Fruit fly (Drosophila melanogaster) whole organism, embryonic: Measurements from ENCODE around the gene CG17233.

Experiments
- Aef1 ChIP-seq: fragments of 200-800 bp; sonication (Bioruptor generic); IDR thresholded peaks from 3 replicates; pipeline ENCODE4 v1.3.6; 2022; ENCODE audit warnings: missing biosample characterization, missing genetic modification characterization
- Antp ChIP-seq: fragments of 200-800 bp; sonication (Bioruptor generic); optimal IDR thresholded peaks from 3 replicates; lab custom pipeline; 2016; ENCODE audit warnings: missing biosample characterization, missing genetic modification characterization
- Awh ChIP-seq: fragments of 200-800 bp; sonication (Bioruptor generic); IDR thresholded peaks from 2 replicates; pipeline ENCODE4, ENCODE4 v1.3.6; 2022; ENCODE audit warnings: missing biosample characterization, missing genetic modification characterization
- B-H2 ChIP-seq: fragments of 200-800 bp; sonication (Bioruptor generic); optimal IDR thresholded peaks from 2 replicates; lab custom pipeline; 2018; ENCODE audit warnings: missing biosample characterization, mild to moderate bottlenecking, missing genetic modification characterization
- CG10274 ChIP-seq: fragments of 200-800 bp; sonication (Bioruptor generic); optimal IDR thresholded peaks from 3 replicates; lab custom pipeline; 2017; ENCODE audit warnings: missing biosample characterization, mild to moderate bottlenecking, missing genetic modification characterization
- CG11723 ChIP-seq: fragments of 200-800 bp; sonication (Bioruptor generic); optimal IDR thresholded peaks from 2 replicates; lab custom pipeline; 2017; ENCODE audit warnings: missing biosample characterization, mild to moderate bottlenecking, missing genetic modification characterization
- CG12942 ChIP-seq: fragments of 200-800 bp; sonication (Bioruptor generic); optimal IDR thresholded peaks from 3 replicates; lab custom pipeline; 2016; ENCODE audit warnings: missing biosample characterization, missing genetic modification characterization
- CG16863 ChIP-seq: fragments of 200-800 bp; sonication (Bioruptor generic); optimal IDR thresholded peaks from 3 replicates; lab custom pipeline; 2016; ENCODE audit warnings: missing biosample characterization, missing genetic modification characterization
- CG2202 ChIP-seq: fragments of 200-800 bp; sonication (Bioruptor generic); optimal IDR thresholded peaks from 2 replicates; lab custom pipeline; 2018; ENCODE audit warnings: missing biosample characterization, mild to moderate bottlenecking, missing genetic modification characterization
- CG42726 ChIP-seq: fragments of 200-800 bp; sonication (Bioruptor generic); IDR thresholded peaks from 2 replicates; pipeline ENCODE4 v1.3.6; 2022; ENCODE audit warnings: missing biosample characterization, missing genetic modification characterization; ENCODE audit not compliant: partially characterized antibody
- CG4617 ChIP-seq: fragments of 200-800 bp; sonication (Bioruptor generic); optimal IDR thresholded peaks from 3 replicates; lab custom pipeline; 2016; ENCODE audit warnings: missing biosample characterization, missing genetic modification characterization, borderline replicate concordance
- CG4820 ChIP-seq: fragments of 200-800 bp; sonication (Bioruptor generic); optimal IDR thresholded peaks from 3 replicates; lab custom pipeline; 2016; ENCODE audit warnings: missing biosample characterization, missing genetic modification characterization
- CG6854 ChIP-seq: fragments of 200-800 bp; sonication (Bioruptor generic); optimal IDR thresholded peaks from 3 replicates; lab custom pipeline; 2017; ENCODE audit warnings: missing biosample characterization, mild to moderate bottlenecking, missing genetic modification characterization
- Dll ChIP-seq: fragments of 200-800 bp; sonication (Bioruptor generic); IDR thresholded peaks from 4 replicates; pipeline ENCODE4 v1.3.6; 2022; ENCODE audit warnings: missing biosample characterization, missing genetic modification characterization; ENCODE audit not compliant: partially characterized antibody
- Doc3 ChIP-seq: fragments of 200-800 bp; sonication (Bioruptor generic); IDR thresholded peaks from 3 replicates; pipeline ENCODE4 v1.3.6; 2022; ENCODE audit warnings: missing biosample characterization, missing genetic modification characterization; ENCODE audit not compliant: partially characterized antibody
- Fer1 ChIP-seq: fragments of 200-800 bp; sonication (Bioruptor generic); optimal IDR thresholded peaks from 2 replicates; lab custom pipeline; 2017; ENCODE audit warnings: missing biosample characterization, mild to moderate bottlenecking, missing genetic modification characterization
- Fer2 ChIP-seq: fragments of 200-800 bp; sonication (Bioruptor generic); optimal IDR thresholded peaks from 2 replicates; lab custom pipeline; 2018; ENCODE audit warnings: missing biosample characterization, mild to moderate bottlenecking, missing genetic modification characterization, moderate library complexity
- H15 ChIP-seq: fragments of 200-800 bp; sonication (Bioruptor generic); IDR thresholded peaks from 3 replicates; pipeline ENCODE4 v1.3.6; 2022; ENCODE audit warnings: missing biosample characterization, missing genetic modification characterization
- Hsf ChIP-seq: fragments of 200-800 bp; sonication (Bioruptor generic); optimal IDR thresholded peaks from 3 replicates; lab custom pipeline; 2016; ENCODE audit warnings: missing biosample characterization, missing genetic modification characterization
- Kr ChIP-seq: fragments of 200-800 bp; sonication (Bioruptor generic); optimal IDR thresholded peaks from 2 replicates; lab custom pipeline; 2017; ENCODE audit warnings: missing biosample characterization, mild to moderate bottlenecking, missing genetic modification characterization
- Lhr ChIP-seq: fragments of 200-800 bp; sonication (Bioruptor generic); optimal IDR thresholded peaks from 3 replicates; lab custom pipeline; 2017; ENCODE audit warnings: mild to moderate bottlenecking, missing biosample characterization, missing genetic modification reagents, missing genetic modification characterization
- Max ChIP-seq: fragments of 200-800 bp; sonication (Bioruptor generic); optimal IDR thresholded peaks from 2 replicates; lab custom pipeline; 2016; ENCODE audit warnings: missing biosample characterization, mild to moderate bottlenecking, missing genetic modification characterization
- Nf-YA ChIP-seq: fragments of 200-800 bp; sonication (Bioruptor generic); IDR thresholded peaks from 2 replicates; pipeline ENCODE4 v1.3.6; 2022; ENCODE audit warnings: missing biosample characterization, missing genetic modification characterization
- Sry-β ChIP-seq: fragments of 200-800 bp; sonication (Bioruptor generic); optimal IDR thresholded peaks from 2 replicates; lab custom pipeline; 2018; ENCODE audit warnings: missing biosample characterization, mild to moderate bottlenecking, missing genetic modification characterization, moderate library complexity
- ase ChIP-seq: fragments of 200-800 bp; sonication (Bioruptor generic); IDR thresholded peaks from 3 replicates; pipeline ENCODE4 v1.3.6; 2022; ENCODE audit warnings: missing biosample characterization, missing genetic modification characterization
- cato ChIP-seq: fragments of 200-800 bp; sonication (Bioruptor generic); optimal IDR thresholded peaks from 2 replicates; lab custom pipeline; 2016; ENCODE audit warnings: missing biosample characterization, missing genetic modification characterization, borderline replicate concordance
- chn ChIP-seq: fragments of 200-800 bp; sonication (Bioruptor generic); optimal IDR thresholded peaks from 2 replicates; lab custom pipeline; 2016; ENCODE audit warnings: missing biosample characterization, missing genetic modification characterization
- crp ChIP-seq, 2 experiments: fragments of 200-800 bp; sonication (Bioruptor generic); optimal IDR thresholded peaks; 2 replicates in 1 of 2; 3 replicates in 1 of 2; lab custom pipeline; 2017; ENCODE audit warnings: missing biosample characterization in 2 of 2, missing genetic modification characterization in 2 of 2, mild to moderate bottlenecking in 1 of 2, moderate library complexity in 1 of 2
- dati ChIP-seq: fragments of 200-800 bp; sonication (Bioruptor generic); IDR thresholded peaks from 2 replicates; pipeline ENCODE4 v1.3.6; 2022; ENCODE audit warnings: missing biosample characterization, missing genetic modification characterization
- dm ChIP-seq: fragments of 200-800 bp; sonication (Bioruptor generic); optimal IDR thresholded peaks from 3 replicates; lab custom pipeline; 2016; ENCODE audit warnings: missing biosample characterization, missing genetic modification characterization
- en ChIP-seq: fragments of 200-800 bp; sonication (Bioruptor generic); optimal IDR thresholded peaks from 2 replicates; lab custom pipeline; 2016; ENCODE audit warnings: missing biosample characterization, missing genetic modification characterization
- ewg ChIP-seq: fragments of 200-800 bp; sonication (Bioruptor generic); optimal IDR thresholded peaks from 3 replicates; lab custom pipeline; 2017; ENCODE audit warnings: mild to moderate bottlenecking, missing biosample characterization, missing genetic modification reagents, missing genetic modification characterization
- gfzf ChIP-seq: fragments of 200-800 bp; sonication (Bioruptor generic); optimal IDR thresholded peaks from 2 replicates; lab custom pipeline; 2016; ENCODE audit warnings: missing biosample characterization, mild to moderate bottlenecking, missing genetic modification characterization, moderate library complexity
- gro ChIP-seq: fragments of 200-800 bp; sonication (Bioruptor generic); optimal IDR thresholded peaks from 2 replicates; lab custom pipeline; 2016; ENCODE audit warnings: missing biosample characterization, missing genetic modification characterization
- gsb ChIP-seq: fragments of 200-800 bp; sonication (Bioruptor generic); IDR thresholded peaks from 2 replicates; pipeline ENCODE4 v1.3.6; 2022; ENCODE audit warnings: missing biosample characterization, missing genetic modification characterization
- gsb-n ChIP-seq: fragments of 200-800 bp; sonication (Bioruptor generic); optimal IDR thresholded peaks from 3 replicates; lab custom pipeline; 2018; ENCODE audit warnings: missing biosample characterization, mild to moderate bottlenecking, missing genetic modification characterization
- inv ChIP-seq: fragments of 200-800 bp; sonication (Bioruptor generic); IDR thresholded peaks from 2 replicates; pipeline ENCODE4 v1.3.6; 2022; ENCODE audit warnings: missing biosample characterization, missing genetic modification characterization; ENCODE audit not compliant: partially characterized antibody
- jing ChIP-seq: fragments of 200-800 bp; sonication (Bioruptor generic); optimal IDR thresholded peaks from 2 replicates; lab custom pipeline; 2018; ENCODE audit warnings: missing biosample characterization, mild to moderate bottlenecking, missing genetic modification characterization
- lov ChIP-seq, 2 experiments: fragments of 200-800 bp in 1 of 2; fragments of >200 bp in 1 of 2; sonication (Bioruptor generic) in 1 of 2; IDR thresholded peaks in 1 of 2; optimal IDR thresholded peaks in 1 of 2; 2 replicates in 1 of 2; 3 replicates in 1 of 2; pipeline versions ENCODE4 v1.3.6 to Lab custom; 2017 to 2022; ENCODE audit warnings: missing biosample characterization in 1 of 2, missing genetic modification characterization in 1 of 2
- nerfin-1 ChIP-seq: fragments of 200-800 bp; sonication (Bioruptor generic); optimal IDR thresholded peaks from 3 replicates; lab custom pipeline; 2019; ENCODE audit warnings: missing biosample characterization, mild to moderate bottlenecking, missing genetic modification characterization, moderate library complexity
- nom ChIP-seq: fragments of 200-800 bp; sonication (Bioruptor generic); optimal IDR thresholded peaks from 2 replicates; lab custom pipeline; 2017; ENCODE audit warnings: missing biosample characterization, missing genetic modification characterization, mild to moderate bottlenecking, moderate library complexity, missing genetic modification reagents
- otp ChIP-seq: fragments of 200-800 bp; sonication (Bioruptor generic); IDR thresholded peaks from 3 replicates; pipeline ENCODE4, ENCODE4 v1.3.6; 2022; ENCODE audit warnings: missing biosample characterization, missing genetic modification characterization
- pnt ChIP-seq: fragments of 200-800 bp; sonication (Bioruptor generic); optimal IDR thresholded peaks from 3 replicates; lab custom pipeline; 2016; ENCODE audit warnings: missing biosample characterization, missing genetic modification characterization
- slbo ChIP-seq: fragments of 200-800 bp; sonication (Bioruptor generic); IDR thresholded peaks from 2 replicates; pipeline ENCODE4 v1.3.6; 2022; ENCODE audit warnings: missing biosample characterization, missing genetic modification characterization
- stc ChIP-seq: fragments of 200-800 bp; sonication (Bioruptor generic); IDR thresholded peaks from 2 replicates; pipeline ENCODE4 v1.3.6; 2022; ENCODE audit warnings: missing biosample characterization, missing genetic modification characterization
- tin ChIP-seq: fragments of 200-800 bp; sonication (Bioruptor generic); optimal IDR thresholded peaks from 3 replicates; lab custom pipeline; 2016; ENCODE audit warnings: missing biosample characterization, missing genetic modification characterization
- wdn ChIP-seq: fragments of 200-800 bp; sonication (Bioruptor generic); IDR thresholded peaks from 2 replicates; pipeline ENCODE4 v1.3.6; 2022; ENCODE audit warnings: missing biosample characterization, missing genetic modification characterization
- zen ChIP-seq: fragments of 200-800 bp; sonication (Bioruptor generic); optimal IDR thresholded peaks from 3 replicates; lab custom pipeline; 2018; ENCODE audit warnings: missing biosample characterization, mild to moderate bottlenecking, missing genetic modification characterization, moderate library complexity

CG17233 gene

DNA sequence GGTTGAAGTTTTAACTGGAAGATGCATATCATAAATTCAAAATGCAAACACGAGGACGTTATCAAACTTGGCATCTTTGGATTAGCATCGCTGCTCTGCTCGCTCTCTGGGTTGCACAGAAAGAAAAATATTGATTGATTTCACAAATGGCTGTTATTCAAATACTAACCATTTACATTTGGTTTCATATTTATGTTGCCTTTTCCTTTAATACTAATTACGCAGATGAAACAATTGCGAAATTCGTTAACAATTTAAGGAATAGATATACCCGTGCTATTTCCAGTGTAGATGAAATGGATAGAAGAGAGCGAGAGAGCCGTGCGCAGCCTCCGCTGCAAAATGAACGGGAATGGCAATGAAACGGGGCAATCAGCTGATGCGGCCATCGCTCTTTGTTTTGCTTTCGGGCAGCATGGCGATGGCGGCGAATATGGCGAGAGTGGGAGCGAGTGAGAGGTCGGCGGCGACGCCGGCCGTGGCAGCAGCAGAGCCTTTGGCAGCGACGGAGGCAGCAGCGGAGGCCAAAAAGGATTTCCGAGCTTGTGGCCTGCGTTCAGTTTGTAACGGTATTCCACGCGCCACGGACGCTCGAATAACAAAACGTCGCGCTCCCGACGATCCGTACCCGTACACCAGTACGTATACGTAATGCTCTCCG lies 5.9 kb upstream of the CG17233 start, which contains the start of gene rdgC:
Gene rdgC, plus strand, starts transcription at position 568 of the 661 bp plus-strand sequence.
- peak; percentile 93 for TF ChIP-seq jing (GFP tag; lab: Kevin White, UChicago)
- TF ChIP-seq CG4617 (GFP tag; lab: Kevin White, UChicago): peak; percentile 82
- no peak for TF ChIP-seq nom (GFP tag; lab: Kevin White, UChicago)
- peak; percentile 83 for TF ChIP-seq CG10274 (GFP tag; lab: Kevin White, UChicago)
- TF ChIP-seq tin (GFP tag; lab: Kevin White, UChicago): peak; percentile 94
- TF ChIP-seq CG4820 (GFP tag; lab: Kevin White, UChicago): peak; percentile 95
- peak; percentile 93 for TF ChIP-seq gsb (GFP tag; lab: Robert Waterston, UW)
- peak; percentile 95 for TF ChIP-seq H15
- TF ChIP-seq Nf-YA (GFP tag; lab: Robert Waterston, UW): peak; percentile 95
- peak; percentile 91 for TF ChIP-seq nerfin-1
- TF ChIP-seq CG11723: peak; percentile 81
- TF ChIP-seq cato (GFP tag; lab: Kevin White, UChicago): peak; percentile 87
- TF ChIP-seq gsb-n (tag; lab: Kevin White, UChicago): peak; percentile 86
- TF ChIP-seq gro (GFP tag; lab: Kevin White, UChicago): peak; percentile 96
- no peak for TF ChIP-seq Dll
- TF ChIP-seq Max (GFP tag; lab: Kevin White, UChicago): peak; percentile 92
- peak; percentile 88 for TF ChIP-seq zen (tag; lab: Kevin White, UChicago)
- peak; percentile 93 for TF ChIP-seq CG12942 (GFP tag; lab: Kevin White, UChicago)
- TF ChIP-seq crp (GFP tag; optimal IDR thresholded peaks at IDR 0.05; lab: Kevin White, UChicago): peak in 1 of 2 experiments; percentile 70
- TF ChIP-seq B-H2 (GFP tag; lab: Kevin White, UChicago): peak; percentile 66
- peak; percentile 97 for TF ChIP-seq slbo (GFP tag; lab: Robert Waterston, UW)
- TF ChIP-seq stc (GFP tag; lab: Robert Waterston, UW): peak; percentile 97
- TF ChIP-seq ase (GFP tag; lab: Robert Waterston, UW): peak; percentile 96
- peak; percentile 96 for TF ChIP-seq Hsf (GFP tag; lab: Kevin White, UChicago)
- peak; percentile 9 for TF ChIP-seq gfzf (GFP tag; lab: Kevin White, UChicago)
- TF ChIP-seq en (GFP tag; lab: Kevin White, UChicago): peak; percentile 92
- TF ChIP-seq ewg (GFP tag; lab: Kevin White, UChicago): peak; percentile 96
- TF ChIP-seq Fer1 (GFP tag; lab: Kevin White, UChicago): peak; percentile 96
- peak; percentile 91 for TF ChIP-seq chn (GFP tag; lab: Kevin White, UChicago)
- peak; percentile 7 for TF ChIP-seq Sry-β (GFP tag; lab: Kevin White, UChicago)
- TF ChIP-seq inv (GFP tag; lab: Robert Waterston, UW): no peak
- TF ChIP-seq pnt: peak; percentile 96
- peak; percentile 92 for TF ChIP-seq CG16863 (GFP tag; lab: Kevin White, UChicago)
- TF ChIP-seq Kr (GFP tag; lab: Kevin White, UChicago): no peak
- peak; percentile 94 for TF ChIP-seq CG6854 (GFP tag; lab: Kevin White, UChicago)
- TF ChIP-seq Lhr (GFP tag; lab: Kevin White, UChicago): peak; percentile 70
- peak; percentile 96 for TF ChIP-seq Aef1
- peak; percentile 33 for TF ChIP-seq CG2202
- TF ChIP-seq Awh: peak; percentile 97
- TF ChIP-seq lov (optimal IDR thresholded peaks at IDR 0.05; lab: Kevin White, UChicago): no peak
- peak; percentile 91 for TF ChIP-seq lov (GFP tag; IDR thresholded peaks at IDR 0.05; lab: Robert Waterston, UW)
- peak; percentile 96 for TF ChIP-seq Antp (GFP tag; lab: Kevin White, UChicago)
- no peak for TF ChIP-seq Doc3
- TF ChIP-seq dati (GFP tag; lab: Robert Waterston, UW): peak; percentile 94
- TF ChIP-seq otp: peak; percentile 94
- TF ChIP-seq Fer2 (tag; lab: Kevin White, UChicago): peak; percentile 83
- TF ChIP-seq dm (GFP tag; lab: Kevin White, UChicago): peak; percentile 86
- TF ChIP-seq CG42726: 0 out of 2 replicates have a peak, but pooled peaks have one; percentile 13
- TF ChIP-seq wdn (GFP tag; lab: Robert Waterston, UW): peak; percentile 92
